Fruit fly (Drosophila melanogaster) whole organism, wandering third instar larva: ENCODE results near the gene nuf.

Experiments used
- CG32264 ChIP-seq: fragments of 200-800 bp; sonication (Bioruptor generic); optimal IDR thresholded peaks from 2 replicates; lab custom pipeline; 2016; ENCODE audit warnings: missing biosample characterization, missing genetic modification characterization
- CG9705 ChIP-seq: fragments of 200-800 bp; sonication (Bioruptor generic); optimal IDR thresholded peaks from 2 replicates; lab custom pipeline; 2018; ENCODE audit warnings: missing biosample characterization, mild to moderate bottlenecking, missing genetic modification characterization
- CrebA ChIP-seq: fragments of 200-800 bp; sonication (Bioruptor generic); optimal IDR thresholded peaks from 2 replicates; lab custom pipeline; 2016; ENCODE audit warnings: missing biosample characterization, mild to moderate bottlenecking, missing genetic modification characterization, borderline replicate concordance
- Dfd ChIP-seq: fragments of >200 bp; optimal IDR thresholded peaks from 2 replicates; lab custom pipeline; 2017; ENCODE audit warnings: missing biosample characterization, missing genetic modification characterization
- Dif ChIP-seq: fragments of 200-275, 200-300 bp; sonication (Bioruptor generic); optimal IDR thresholded peaks from 2 replicates; lab custom pipeline; 2018; ENCODE audit warnings: missing biosample characterization, missing genetic modification characterization; ENCODE audit not compliant: partially characterized antibody
- HLH106 ChIP-seq: fragments of 200-800 bp; optimal IDR thresholded peaks from 3 replicates; lab custom pipeline; 2019; ENCODE audit warnings: missing biosample characterization, mild to moderate bottlenecking, missing genetic modification characterization, moderate library complexity
- Hnf4 ChIP-seq: fragments of 200-800 bp; sonication (Bioruptor generic); optimal IDR thresholded peaks from 2 replicates; lab custom pipeline; 2016; ENCODE audit warnings: missing biosample characterization, mild to moderate bottlenecking, missing genetic modification characterization
- Hr78 ChIP-seq: fragments of >200 bp; optimal IDR thresholded peaks from 2 replicates; lab custom pipeline; 2017; ENCODE audit warnings: missing biosample characterization, missing genetic modification characterization
- Hr83 ChIP-seq: fragments of 200-300 bp; sonication (Bioruptor generic); optimal IDR thresholded peaks from 2 replicates; lab custom pipeline; 2016; ENCODE audit warnings: missing biosample characterization, mild to moderate bottlenecking, missing genetic modification characterization, moderate library complexity; ENCODE audit not compliant: poor library complexity, severe bottlenecking
- Jra ChIP-seq: sonication (Bioruptor generic); optimal IDR thresholded peaks from 2 replicates; lab custom pipeline; 2016; ENCODE audit warnings: missing biosample characterization, missing genetic modification characterization
- Mio ChIP-seq: sonication (Bioruptor generic); optimal IDR thresholded peaks from 2 replicates; lab custom pipeline; 2016; ENCODE audit warnings: missing biosample characterization, missing genetic modification characterization
- Myc ChIP-seq: fragments of >200 bp; optimal IDR thresholded peaks from 2 replicates; lab custom pipeline; 2017
- N ChIP-seq: fragments of >200 bp; optimal IDR thresholded peaks from 2 replicates; lab custom pipeline; 2018; ENCODE audit warnings: missing biosample characterization, missing external identifiers, missing genetic modification characterization
- OdsH ChIP-seq: fragments of 200-800 bp; sonication (Bioruptor generic); optimal IDR thresholded peaks from 2 replicates; lab custom pipeline; 2016; ENCODE audit warnings: missing biosample characterization, mild to moderate bottlenecking, missing genetic modification characterization
- Rel ChIP-seq, 2 experiments: fragments of 200-800 bp; sonication (Bioruptor generic) in 1 of 2; optimal IDR thresholded peaks; 2 replicates in 1 of 2; 3 replicates in 1 of 2; lab custom pipeline; 2016 to 2019; ENCODE audit warnings: mild to moderate bottlenecking in 2 of 2, missing biosample characterization in 2 of 2, missing genetic modification characterization in 2 of 2, moderate library complexity in 1 of 2
- Sp1 ChIP-seq: fragments of 200-800 bp; sonication (Bioruptor generic); optimal IDR thresholded peaks from 3 replicates; lab custom pipeline; 2019; ENCODE audit warnings: missing biosample characterization, mild to moderate bottlenecking, missing genetic modification characterization, moderate library complexity
- Vsx2 ChIP-seq: fragments of 200-300, 225-300 bp; sonication (Bioruptor generic); optimal IDR thresholded peaks from 2 replicates; lab custom pipeline; 2018; ENCODE audit warnings: missing biosample characterization, missing genetic modification characterization; ENCODE audit not compliant: partially characterized antibody
- br ChIP-seq: fragments of 200-800 bp; sonication (Bioruptor generic); optimal IDR thresholded peaks from 2 replicates; lab custom pipeline; 2016; ENCODE audit warnings: missing biosample characterization, missing genetic modification characterization
- brk ChIP-seq: fragments of 200-800 bp; sonication (Bioruptor generic); optimal IDR thresholded peaks from 2 replicates; lab custom pipeline; 2016; ENCODE audit warnings: missing biosample characterization, mild to moderate bottlenecking, missing genetic modification characterization
- dl ChIP-seq, 2 experiments: fragments of 175-275, 200-275 bp in 1 of 2; fragments of 200-275 bp in 1 of 2; sonication (Bioruptor generic); optimal IDR thresholded peaks; lab custom pipeline; 2018; ENCODE audit warnings: mild to moderate bottlenecking in 2 of 2, missing biosample characterization in 2 of 2, missing genetic modification characterization in 2 of 2, moderate library complexity in 2 of 2; ENCODE audit not compliant: partially characterized antibody in 2 of 2, insufficient read depth in 1 of 2
- dmrt93B ChIP-seq: fragments of 200-800 bp; sonication (Bioruptor generic); optimal IDR thresholded peaks from 2 replicates; lab custom pipeline; 2018; ENCODE audit warnings: missing biosample characterization, mild to moderate bottlenecking, missing genetic modification characterization
- dsf ChIP-seq: sonication (Bioruptor generic); optimal IDR thresholded peaks from 2 replicates; lab custom pipeline; 2016; ENCODE audit warnings: missing biosample characterization, missing genetic modification characterization, borderline replicate concordance
- ey ChIP-seq: fragments of 200-800 bp; sonication (Bioruptor generic); optimal IDR thresholded peaks from 2 replicates; lab custom pipeline; 2016; ENCODE audit warnings: missing biosample characterization, missing genetic modification characterization
- foxo ChIP-seq, 2 experiments: fragments of 200-800 bp; sonication (Bioruptor generic); optimal IDR thresholded peaks; 2 replicates in 1 of 2; 3 replicates in 1 of 2; lab custom pipeline; 2016 to 2017; ENCODE audit warnings: missing biosample characterization in 2 of 2, missing genetic modification characterization in 2 of 2
- fru ChIP-seq: fragments of 200-800 bp; sonication (Bioruptor generic); optimal IDR thresholded peaks from 3 replicates; lab custom pipeline; 2016; ENCODE audit warnings: missing biosample characterization, mild to moderate bottlenecking, missing genetic modification characterization
- h ChIP-seq: fragments of 200-800 bp; sonication (Bioruptor generic); optimal IDR thresholded peaks from 3 replicates; lab custom pipeline; 2016; ENCODE audit warnings: missing biosample characterization, mild to moderate bottlenecking, missing genetic modification characterization
- pan ChIP-seq: fragments of >200 bp; optimal IDR thresholded peaks from 2 replicates; lab custom pipeline; 2017
- psq ChIP-seq: fragments of 200-800 bp; sonication (Bioruptor generic); optimal IDR thresholded peaks from 3 replicates; lab custom pipeline; 2017; ENCODE audit warnings: missing biosample characterization, mild to moderate bottlenecking, missing genetic modification characterization, moderate library complexity
- rgr ChIP-seq: fragments of 200-800 bp; sonication (Bioruptor generic); optimal IDR thresholded peaks from 3 replicates; lab custom pipeline; 2016; ENCODE audit warnings: missing biosample characterization, mild to moderate bottlenecking, missing genetic modification characterization
- sv ChIP-seq: fragments of 200-800 bp; sonication (Bioruptor generic); optimal IDR thresholded peaks from 3 replicates; lab custom pipeline; 2016; ENCODE audit warnings: missing biosample characterization, missing genetic modification characterization
- tai ChIP-seq: sonication (Bioruptor generic); optimal IDR thresholded peaks from 2 replicates; lab custom pipeline; 2016; ENCODE audit warnings: missing biosample characterization, missing genetic modification characterization
- usp ChIP-seq: fragments of >200 bp; optimal IDR thresholded peaks from 2 replicates; lab custom pipeline; 2017; ENCODE audit warnings: missing biosample characterization, missing genetic modification characterization
- woc ChIP-seq: sonication (Bioruptor generic); optimal IDR thresholded peaks from 2 replicates; lab custom pipeline; 2016; ENCODE audit warnings: missing biosample characterization, mild to moderate bottlenecking, missing genetic modification characterization

nuf gene

dm6 chr3L:14212300-14212893, 21.7 kb downstream of the nuf start:
- TF ChIP-seq Myc (peak; percentile 89), OdsH (no peak), Dif (GFP tag; lab: Kevin White, UChicago) (no peak)

dm6 chr3L:14216140-14216539, 25.5 kb downstream of the nuf start:
- TF ChIP-seq CG9705 (GFP tag; lab: Kevin White, UChicago), result no peak
- TF ChIP-seq brk (GFP tag; lab: Kevin White, UChicago), result no peak
- no peak for TF ChIP-seq Sp1 (GFP tag; lab: Kevin White, UChicago)
- no peak for TF ChIP-seq Hr83 (GFP tag; lab: Kevin White, UChicago)
- TF ChIP-seq pan (lab: Kevin White, UChicago), result no peak
- no peak for TF ChIP-seq woc
- no peak for TF ChIP-seq Hr78 (GFP tag; lab: Kevin White, UChicago)
- no peak for TF ChIP-seq fru (GFP tag; lab: Kevin White, UChicago)
- TF ChIP-seq foxo (GFP tag; optimal IDR thresholded peaks at IDR 0.05; lab: Kevin White, UChicago), result no peak
- TF ChIP-seq N, result no peak
- no peak for TF ChIP-seq usp (GFP tag; lab: Kevin White, UChicago)
- no peak for TF ChIP-seq OdsH
- TF ChIP-seq dsf (GFP tag; lab: Kevin White, UChicago), result no peak
- no peak for TF ChIP-seq CG32264 (GFP tag; lab: Kevin White, UChicago)
- TF ChIP-seq Vsx2 (GFP tag; lab: Kevin White, UChicago), result no peak
- no peak for TF ChIP-seq Jra (GFP tag; lab: Kevin White, UChicago)
- TF ChIP-seq h (GFP tag; lab: Kevin White, UChicago), result no peak
- no peak for TF ChIP-seq tai
- no peak for TF ChIP-seq dmrt93B (GFP tag; lab: Kevin White, UChicago)

DNA sequence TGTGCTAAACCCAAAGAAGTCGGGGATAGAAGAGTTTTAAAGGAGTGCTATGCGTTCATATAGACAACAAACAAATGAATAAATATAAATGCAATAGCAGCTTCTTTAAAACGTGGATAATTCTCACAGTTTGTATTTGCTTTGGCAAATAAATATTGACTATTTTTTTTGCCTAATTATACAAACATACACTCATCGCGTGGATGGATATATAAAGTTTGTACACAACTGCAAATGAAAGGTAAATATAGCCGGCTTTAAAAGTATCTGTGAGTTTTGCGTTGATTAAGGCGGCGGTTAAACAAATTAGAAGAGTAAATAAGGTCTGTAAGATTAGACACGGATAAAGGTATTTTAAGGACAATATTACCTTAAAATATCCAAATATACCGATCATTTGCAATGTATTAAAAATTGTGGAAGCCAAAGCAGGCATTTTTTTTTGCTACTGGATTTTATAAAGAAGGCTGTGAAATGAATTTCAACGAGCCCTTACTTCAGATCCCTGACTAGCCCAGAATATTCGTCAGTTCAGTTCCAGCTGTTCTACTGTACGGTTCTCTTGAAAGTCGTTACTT, 27.1 kb downstream of the nuf start, which contains the start of gene CG7768:
Gene CG7768, plus strand, starts transcription at position 528 of the 578 bp plus-strand sequence.
- TF ChIP-seq br (no peak), dmrt93B (GFP tag; lab: Kevin White, UChicago) (no peak), dl (GFP tag; optimal IDR thresholded peaks at IDR 0.05; lab: Kevin White, UChicago; ENCODE audit: insufficient read depth in 1 of 2, partially characterized antibody in 2 of 2) (no peak), OdsH (peak; percentile 35), N (no peak), Sp1 (GFP tag; lab: Kevin White, UChicago) (no peak), CrebA (GFP tag; lab: Kevin White, UChicago) (no peak), Mio (GFP tag; lab: Kevin White, UChicago) (no peak), woc (no peak), fru (GFP tag; lab: Kevin White, UChicago) (peak; percentile 16), foxo (GFP tag; optimal IDR thresholded peaks at IDR 0.05; lab: Kevin White, UChicago) (peak in 1 of 2 experiments; percentile 35), pan (lab: Kevin White, UChicago) (no peak), Dfd (no peak), Hr83 (GFP tag; lab: Kevin White, UChicago) (peak; percentile 53), Rel (GFP tag; optimal IDR thresholded peaks at IDR 0.05; lab: Kevin White, UChicago) (no peak), Rel (tag; optimal IDR thresholded peaks at IDR 0.05; lab: Kevin White, UChicago) (no peak), h (GFP tag; lab: Kevin White, UChicago) (peak; percentile 53), tai (peak; percentile 61), psq (GFP tag; lab: Kevin White, UChicago) (no peak), ey (GFP tag; lab: Kevin White, UChicago) (no peak), Jra (GFP tag; lab: Kevin White, UChicago) (no peak), Hnf4 (GFP tag; lab: Kevin White, UChicago) (peak; percentile 8), HLH106 (no peak), sv (GFP tag; lab: Kevin White, UChicago) (no peak), rgr (GFP tag; lab: Kevin White, UChicago) (peak; percentile 66), Myc (no peak)
